Worm (Caenorhabditis elegans) whole organism, young adult: ENCODE data around the gene sdf-9.

Experiments
- B0035.1 ChIP-seq: sonication (generic microtip); optimal IDR thresholded peaks from 2 replicates; lab custom pipeline; 2016; ENCODE audit warnings: missing genetic modification characterization, mild to moderate bottlenecking, missing compliant biosample characterization, missing genotype, missing genetic modification reagents
- B0261.1 ChIP-seq: sonication (generic microtip); optimal IDR thresholded peaks from 2 replicates; lab custom pipeline; 2016; ENCODE audit warnings: mild to moderate bottlenecking, missing genetic modification characterization, moderate library complexity, missing compliant biosample characterization
- B0336.3 ChIP-seq: fragments of 200-800 bp; sonication (Bioruptor generic); IDR thresholded peaks from 2 replicates; pipeline ENCODE4 v1.3.6; 2022; ENCODE audit warnings: missing genetic modification characterization, missing compliant biosample characterization
- K11D2.4 ChIP-seq: fragments of 200-800 bp; sonication (Bioruptor generic); IDR thresholded peaks from 2 replicates; pipeline ENCODE4 v1.3.6; 2022; ENCODE audit warnings: missing genetic modification reagents, missing genetic modification characterization, missing compliant biosample characterization
- T26A5.8 ChIP-seq: sonication (generic microtip); optimal IDR thresholded peaks from 2 replicates; lab custom pipeline; 2016; ENCODE audit warnings: missing genetic modification characterization, missing compliant biosample characterization
- Y53F4B.3 ChIP-seq: fragments of 200-800 bp; sonication (Bioruptor generic); IDR thresholded peaks from 2 replicates; pipeline ENCODE4 v1.3.6; 2022; ENCODE audit warnings: missing genetic modification reagents, missing genetic modification characterization, missing compliant biosample characterization
- Y53G8AR.9 ChIP-seq: fragments of 200-800 bp; sonication (Bioruptor generic); conservative IDR thresholded peaks from 2 replicates; pipeline ENCODE4 v1.3.6; 2022; ENCODE audit warnings: missing genetic modification reagents, missing genetic modification characterization, missing compliant biosample characterization
- Y67H2A.10 ChIP-seq: fragments of 200-800 bp; sonication (Bioruptor generic); conservative IDR thresholded peaks from 2 replicates; pipeline ENCODE4 v1.3.6; 2022; ENCODE audit warnings: missing genetic modification reagents, missing genetic modification characterization, missing compliant biosample characterization
- Y95B8A.8 ChIP-seq: fragments of 200-800 bp; sonication (Bioruptor generic); IDR thresholded peaks from 2 replicates; pipeline ENCODE4 v1.3.6; 2022; ENCODE audit warnings: missing genetic modification reagents, missing genetic modification characterization, missing compliant biosample characterization
- ama-1 ChIP-seq, 3 experiments: fragments of 150-350 bp in 1 of 3; sonication (generic microtip) in 2 of 3; optimal IDR thresholded peaks; 2 replicates each; lab custom pipeline; 2014 to 2018; ENCODE audit warnings: missing biosample characterization in 2 of 3, missing genetic modification characterization in 2 of 3, missing genetic modification reagents in 2 of 3
- athp-1 ChIP-seq: sonication (generic microtip); optimal IDR thresholded peaks from 2 replicates; lab custom pipeline; 2017; ENCODE audit warnings: mild to moderate bottlenecking, missing genetic modification characterization, missing compliant biosample characterization
- attf-3 ChIP-seq: fragments of 200-800 bp; sonication (Bioruptor generic); conservative IDR thresholded peaks from 2 replicates; pipeline ENCODE4 v1.3.6; 2022; ENCODE audit warnings: missing genetic modification reagents, missing genetic modification characterization, missing compliant biosample characterization
- attf-5 ChIP-seq: fragments of 200-800 bp; sonication (Bioruptor generic); optimal IDR thresholded peaks from 2 replicates; lab custom pipeline; 2018; ENCODE audit warnings: mild to moderate bottlenecking, missing genetic modification characterization, missing compliant biosample characterization
- ccch-3 ChIP-seq: fragments of 200-800 bp; sonication (Bioruptor generic); optimal IDR thresholded peaks from 2 replicates; lab custom pipeline; 2018; ENCODE audit warnings: mild to moderate bottlenecking, missing genetic modification characterization, missing compliant biosample characterization
- cebp-1 ChIP-seq, 2 experiments: fragments of 200-800 bp in 1 of 2; sonication (Bioruptor generic) in 1 of 2; sonication (generic microtip) in 1 of 2; IDR thresholded peaks in 1 of 2; optimal IDR thresholded peaks in 1 of 2; 2 replicates each; pipeline versions ENCODE4 v1.3.6 to Lab custom; 2017 to 2022; ENCODE audit warnings: missing compliant biosample characterization in 2 of 2, missing genetic modification characterization in 2 of 2, mild to moderate bottlenecking in 1 of 2, missing genetic modification reagents in 1 of 2, moderate library complexity in 1 of 2
- ceh-27 ChIP-seq: fragments of 200-800 bp; sonication (Bioruptor generic); optimal IDR thresholded peaks from 2 replicates; lab custom pipeline; 2018; ENCODE audit warnings: mild to moderate bottlenecking, missing genetic modification characterization, moderate library complexity, missing compliant biosample characterization
- ceh-58 ChIP-seq: fragments of 200-800 bp; sonication (Bioruptor generic); IDR thresholded peaks from 2 replicates; pipeline ENCODE4 v1.3.6; 2022; ENCODE audit warnings: missing genetic modification characterization, missing compliant biosample characterization
- ceh-79 ChIP-seq: sonication (generic microtip); optimal IDR thresholded peaks from 2 replicates; lab custom pipeline; 2017; ENCODE audit warnings: mild to moderate bottlenecking, missing genetic modification characterization, missing compliant biosample characterization
- dox-1 ChIP-seq: fragments of 200-800 bp; sonication (Bioruptor generic); IDR thresholded peaks from 2 replicates; pipeline ENCODE4 v1.3.6; 2022; ENCODE audit warnings: missing genetic modification reagents, missing genetic modification characterization, missing compliant biosample characterization
- egl-44 ChIP-seq: fragments of 200-800 bp; sonication (Bioruptor generic); IDR thresholded peaks from 2 replicates; pipeline ENCODE4 v1.3.6; 2022; ENCODE audit warnings: missing genetic modification reagents, missing genetic modification characterization, missing compliant biosample characterization
- gei-17 ChIP-seq: fragments of 200-800 bp; sonication (Bioruptor generic); optimal IDR thresholded peaks from 2 replicates; lab custom pipeline; 2018; ENCODE audit warnings: mild to moderate bottlenecking, missing genetic modification characterization, missing compliant biosample characterization
- hmg-1.2 ChIP-seq: fragments of 200-800 bp; sonication (Bioruptor generic); IDR thresholded peaks from 2 replicates; pipeline ENCODE4 v1.3.6; 2022; ENCODE audit warnings: missing genetic modification reagents, missing genetic modification characterization, missing compliant biosample characterization
- hmg-20 ChIP-seq: fragments of 200-800 bp; sonication (Bioruptor generic); IDR thresholded peaks from 2 replicates; pipeline ENCODE4 v1.3.6; 2022; ENCODE audit warnings: missing genetic modification reagents, missing genetic modification characterization, missing compliant biosample characterization
- lag-1 ChIP-seq: fragments of 200-800 bp; sonication (Bioruptor generic); IDR thresholded peaks from 2 replicates; pipeline ENCODE4 v1.3.6; 2022; ENCODE audit warnings: missing genetic modification reagents, missing genetic modification characterization, missing compliant biosample characterization
- let-607 ChIP-seq, 2 experiments: fragments of 200-800 bp in 1 of 2; sonication (Bioruptor generic) in 1 of 2; sonication (generic microtip) in 1 of 2; optimal IDR thresholded peaks; 2 replicates each; lab custom pipeline; 2016 to 2018; ENCODE audit warnings: mild to moderate bottlenecking in 2 of 2, missing compliant biosample characterization in 2 of 2, missing genetic modification characterization in 2 of 2, moderate library complexity in 2 of 2, missing genotype in 1 of 2
- lin-35 ChIP-seq, 3 experiments: fragments of 150-350 bp in 2 of 3; sonication (generic microtip) in 1 of 3; optimal IDR thresholded peaks; 2 replicates each; lab custom pipeline; 2014 to 2018; ENCODE audit warnings: missing biosample characterization in 3 of 3, missing genetic modification characterization in 3 of 3, missing genetic modification reagents in 3 of 3
- lir-1 ChIP-seq: fragments of 200-800 bp; sonication (Bioruptor generic); conservative IDR thresholded peaks from 2 replicates; pipeline ENCODE4 v1.3.6; 2022; ENCODE audit warnings: missing genetic modification reagents, missing genetic modification characterization, missing compliant biosample characterization
- lsl-1 ChIP-seq: fragments of 200-800 bp; sonication (Bioruptor generic); optimal IDR thresholded peaks from 2 replicates; lab custom pipeline; 2018; ENCODE audit warnings: mild to moderate bottlenecking, missing genetic modification characterization, moderate library complexity, missing compliant biosample characterization
- madf-6 ChIP-seq: fragments of 200-800 bp; sonication (Bioruptor generic); IDR thresholded peaks from 2 replicates; pipeline ENCODE4 v1.3.6; 2022; ENCODE audit warnings: missing genetic modification reagents, missing genetic modification characterization, missing compliant biosample characterization
- mcd-1 ChIP-seq: fragments of 200-800 bp; sonication (Bioruptor generic); IDR thresholded peaks from 2 replicates; pipeline ENCODE4 v1.3.6; 2022; ENCODE audit warnings: missing genetic modification reagents, missing genetic modification characterization, missing compliant biosample characterization
- mel-28 ChIP-seq: sonication (generic microtip); optimal IDR thresholded peaks from 2 replicates; lab custom pipeline; 2016; ENCODE audit warnings: borderline replicate concordance, mild to moderate bottlenecking, missing genetic modification characterization, missing compliant biosample characterization
- mes-4 ChIP-seq: sonication (generic microtip); optimal IDR thresholded peaks from 2 replicates; lab custom pipeline; 2016; ENCODE audit warnings: missing genotype, missing genetic modification characterization, missing compliant biosample characterization
- nfya-1 ChIP-seq: sonication (generic microtip); optimal IDR thresholded peaks from 2 replicates; lab custom pipeline; 2017; ENCODE audit warnings: antibody characterized with exemption, missing compliant biosample characterization, missing genetic modification characterization, borderline replicate concordance; ENCODE audit not compliant: insufficient read depth
- nfyb-1 ChIP-seq: fragments of 200-800 bp; sonication (Bioruptor generic); IDR thresholded peaks from 2 replicates; pipeline ENCODE4 v1.3.6; 2022; ENCODE audit warnings: missing genetic modification reagents, missing genetic modification characterization, missing compliant biosample characterization
- nhr-80 ChIP-seq: sonication (generic microtip); optimal IDR thresholded peaks from 2 replicates; lab custom pipeline; 2016; ENCODE audit warnings: missing genetic modification characterization, missing compliant biosample characterization
- pha-4 ChIP-seq: fragments of 150-350 bp; sonication (generic microtip); optimal IDR thresholded peaks from 2 replicates; lab custom pipeline; 2014; ENCODE audit warnings: missing biosample characterization, missing genetic modification reagents, missing genetic modification characterization
- rec-8 ChIP-seq, 2 experiments: sonication (generic microtip); optimal IDR thresholded peaks; 2 replicates each; lab custom pipeline; 2016; ENCODE audit warnings: mild to moderate bottlenecking in 2 of 2, missing genetic modification characterization in 2 of 2, missing genetic modification reagents in 2 of 2, missing genotype in 2 of 2, missing biosample characterization in 1 of 2, missing compliant biosample characterization in 1 of 2, moderate library complexity in 1 of 2
- snpc-1.3 ChIP-seq: sonication (generic microtip); optimal IDR thresholded peaks from 2 replicates; lab custom pipeline; 2017; ENCODE audit warnings: missing genetic modification characterization, mild to moderate bottlenecking, missing compliant biosample characterization, antibody characterized with exemption, moderate library complexity, missing genotype, missing genetic modification reagents; ENCODE audit not compliant: insufficient read depth
- snpc-3.4 ChIP-seq: sonication (generic microtip); optimal IDR thresholded peaks from 2 replicates; lab custom pipeline; 2017; ENCODE audit warnings: missing genetic modification characterization, mild to moderate bottlenecking, missing compliant biosample characterization, antibody characterized with exemption, moderate library complexity, missing genotype, missing genetic modification reagents
- tlf-1 ChIP-seq: fragments of 200-800 bp; sonication (Bioruptor generic); optimal IDR thresholded peaks from 2 replicates; lab custom pipeline; 2018; ENCODE audit warnings: mild to moderate bottlenecking, missing genetic modification characterization, missing compliant biosample characterization
- xnd-1 ChIP-seq: sonication (generic microtip); optimal IDR thresholded peaks from 2 replicates; lab custom pipeline; 2016; ENCODE audit warnings: missing genotype, missing genetic modification reagents, missing genetic modification characterization, missing compliant biosample characterization
- zfh-2 ChIP-seq: fragments of 200-800 bp; sonication (Bioruptor generic); conservative IDR thresholded peaks from 2 replicates; pipeline ENCODE4 v1.3.6; 2022; ENCODE audit warnings: missing genetic modification reagents, missing genetic modification characterization, missing compliant biosample characterization
- ztf-25 ChIP-seq: fragments of 200-800 bp; sonication (Bioruptor generic); IDR thresholded peaks from 2 replicates; pipeline ENCODE4 v1.3.6; 2022; ENCODE audit warnings: missing genetic modification reagents, missing genetic modification characterization, missing compliant biosample characterization

Gene sdf-9

ce11 chrV:20797918-20798317 is at the start of gene sdf-9:
Gene sdf-9 (plus strand): TSS chrV:20798218.
- TF ChIP-seq T26A5.8 (tag; lab: Kevin White, UChicago) (no peak), ama-1 (optimal IDR thresholded peaks at IDR 0.05; lab: Kevin White, UChicago) (no peak), ama-1 (GFP tag; optimal IDR thresholded peaks at IDR 0.05; lab: Kevin White, UChicago) (no peak), B0336.3 (GFP tag; lab: Robert Waterston, UW) (no peak), gei-17 (GFP tag; lab: Kevin White, UChicago) (no peak), athp-1 (no peak), attf-3 (no peak)

- TF ChIP-seq pha-4 (peak; percentile 93), lir-1 (GFP tag; lab: Robert Waterston, UW) (no peak), nfya-1 (no peak), attf-3 (no peak), lag-1 (no peak), madf-6 (GFP tag; lab: Robert Waterston, UW) (no peak), B0035.1 (no peak), nfyb-1 (GFP tag; lab: Robert Waterston, UW) (no peak)
- TF ChIP-seq, all 124 proteins: peak for 1
Measured at ce11 chrV:20749098-20749497, 48.9 kb upstream of the sdf-9 start.

ce11 chrV:20752609-20753102 is 45.4 kb upstream of the sdf-9 start, which contains the start of gene pha-4:
Gene pha-4 (plus strand): TSS chrV:20753052.
- TF ChIP-seq mcd-1 (GFP tag; lab: Robert Waterston, UW), result no peak
- peak; percentile 91 for TF ChIP-seq nhr-80 (tag; lab: Kevin White, UChicago)
- peak in 1 of 2 experiments; percentile 18 for TF ChIP-seq let-607 (tag; optimal IDR thresholded peaks at IDR 0.05; lab: Kevin White, UChicago)
- TF ChIP-seq ceh-79 (tag; lab: Kevin White, UChicago), result no peak
- no peak for TF ChIP-seq tlf-1
- no peak for TF ChIP-seq mel-28
- no peak for TF ChIP-seq rec-8 (tag; optimal IDR thresholded peaks at IDR 0.05; lab: Kevin White, UChicago)
- TF ChIP-seq mes-4, result no peak
- TF ChIP-seq ceh-58 (GFP tag; lab: Robert Waterston, UW), result no peak
- no peak for TF ChIP-seq ztf-25 (GFP tag; lab: Robert Waterston, UW)
- peak; percentile 15 for TF ChIP-seq attf-5
- TF ChIP-seq egl-44 (GFP tag; lab: Robert Waterston, UW), result 0 out of 2 replicates have a peak, but pooled peaks have one; percentile 16
- TF ChIP-seq T26A5.8 (tag; lab: Kevin White, UChicago), result no peak
- no peak for TF ChIP-seq madf-6 (GFP tag; lab: Robert Waterston, UW)
- no peak for TF ChIP-seq lin-35 (GFP tag; optimal IDR thresholded peaks at IDR 0.05; lab: Kevin White, UChicago)
- TF ChIP-seq ccch-3 (GFP tag; lab: Kevin White, UChicago), result no peak
- TF ChIP-seq hmg-1.2 (GFP tag; lab: Robert Waterston, UW), result peak; percentile 32; the same call in 1 of the 2 replicates
- TF ChIP-seq xnd-1 (tag; lab: Kevin White, UChicago), result no peak
- peak; percentile 76 for TF ChIP-seq dox-1
- 0 out of 2 replicates have a peak, but pooled peaks have one; percentile 19 for TF ChIP-seq hmg-20 (GFP tag; lab: Robert Waterston, UW)
- no peak for TF ChIP-seq lsl-1 (GFP tag; lab: Kevin White, UChicago)
- no peak for TF ChIP-seq B0261.1 (tag; lab: Kevin White, UChicago)
- TF ChIP-seq Y53F4B.3, result no peak
- 0 out of 2 replicates have a peak, but pooled peaks have one; percentile 33 for TF ChIP-seq K11D2.4 (GFP tag; lab: Robert Waterston, UW)
- TF ChIP-seq Y67H2A.10 (GFP tag; lab: Robert Waterston, UW), result no peak
- TF ChIP-seq cebp-1 (GFP tag; IDR thresholded peaks at IDR 0.05; lab: Robert Waterston, UW), result no peak
- TF ChIP-seq cebp-1 (tag; optimal IDR thresholded peaks at IDR 0.05; lab: Kevin White, UChicago), result peak; percentile 0
- no peak for TF ChIP-seq Y53G8AR.9
- no peak for TF ChIP-seq snpc-1.3 (tag; lab: Kevin White, UChicago)
- no peak for TF ChIP-seq ceh-27 (GFP tag; lab: Kevin White, UChicago)
- no peak for TF ChIP-seq snpc-3.4 (tag; lab: Kevin White, UChicago)
- TF ChIP-seq pha-4, result peak; percentile 82
- TF ChIP-seq Y95B8A.8 (GFP tag; lab: Robert Waterston, UW), result no peak
- peak; percentile 68 for TF ChIP-seq zfh-2 (GFP tag; lab: Robert Waterston, UW)
